Worm (Caenorhabditis elegans) whole organism, L3 larva: ENCODE measurements around the gene smg-8.

Source experiments
- R02D3.7 ChIP-seq: fragments of 150-350 bp; optimal IDR thresholded peaks from 2 replicates; lab custom pipeline; 2014; ENCODE audit warnings: missing biosample characterization, missing genetic modification characterization
- nhr-23 ChIP-seq: fragments of 150-350 bp; optimal IDR thresholded peaks from 2 replicates; lab custom pipeline; 2014; ENCODE audit warnings: missing biosample characterization, missing genetic modification reagents, missing genetic modification characterization
- zag-1 ChIP-seq: fragments of 150-350 bp; optimal IDR thresholded peaks from 2 replicates; lab custom pipeline; 2014; ENCODE audit warnings: missing biosample characterization, missing genetic modification characterization

DNA sequence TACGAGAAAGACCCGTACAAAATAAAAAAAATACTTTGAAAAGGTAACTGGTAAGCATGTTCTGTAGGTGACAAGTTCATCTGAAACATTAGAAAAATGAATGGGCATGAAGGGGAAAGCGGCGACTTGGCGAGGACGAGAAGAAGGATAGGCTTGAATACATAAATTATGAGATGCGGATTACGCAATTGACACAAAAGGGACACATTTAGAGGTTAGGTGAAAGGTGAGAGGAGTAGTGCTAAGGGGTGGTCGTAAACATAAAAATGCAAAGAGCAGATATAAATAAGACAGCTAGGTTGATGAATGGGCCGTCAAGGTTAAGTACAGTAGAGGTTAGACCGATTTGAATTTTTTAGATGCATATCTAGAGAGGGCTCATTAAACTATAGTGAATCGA lies 12.4 kb upstream of the smg-8 start:
- TF ChIP-seq R02D3.7 (tag; lab: Kevin White, UChicago), result no peak
- no peak for TF ChIP-seq zag-1 (tag; lab: Kevin White, UChicago)
- no peak for TF ChIP-seq nhr-23 (tag; lab: Kevin White, UChicago)
